Fruit fly (Drosophila melanogaster): ENCODE results near the gene CG11626.

The CG11626 gene

DNA sequence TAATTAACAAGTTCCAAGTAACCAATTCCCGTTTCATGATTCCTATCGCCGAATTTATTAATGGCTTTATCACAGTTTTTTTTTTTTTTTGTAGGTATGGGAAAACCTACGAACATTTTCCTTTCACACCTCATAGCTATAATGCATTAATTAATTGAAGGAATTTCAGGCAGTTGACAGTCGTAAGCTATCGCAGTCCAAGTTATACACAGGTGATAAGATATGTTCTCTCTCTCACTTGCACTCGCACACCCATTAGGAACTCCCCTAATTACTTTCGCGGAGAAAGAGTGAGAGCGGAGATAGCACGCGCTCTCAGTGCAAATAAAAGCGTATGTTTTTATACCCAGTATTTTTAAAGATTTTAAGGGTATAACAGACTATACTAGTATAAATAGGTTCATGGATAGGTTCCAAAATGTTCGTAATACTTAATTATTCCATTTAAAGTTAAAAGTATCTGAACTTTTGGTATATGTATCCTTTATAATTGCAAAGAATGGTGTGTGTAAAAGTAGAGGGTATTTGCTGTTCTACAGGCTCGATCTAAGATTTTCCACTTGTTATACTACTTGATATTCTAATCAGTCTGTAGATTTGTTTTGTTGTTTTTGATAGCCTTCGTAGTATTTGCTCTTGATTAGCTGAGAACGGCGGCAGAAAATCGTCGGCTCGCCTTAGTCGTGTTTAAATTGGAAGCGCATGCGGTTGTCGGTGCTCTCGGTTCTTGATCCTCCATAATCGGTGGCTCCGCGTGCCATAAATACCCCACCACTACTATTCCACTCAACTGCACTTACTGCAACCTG is 51.9 kb downstream of the CG11626 start, which contains the start of gene Dys (continued):
- TF ChIP-seq CG13775 (GFP tag; optimal IDR thresholded peaks at IDR 0.05), result peak; percentile 79
- peak; percentile 69; the same call in 2 of the 3 replicates for TF ChIP-seq C15 (GFP tag; IDR thresholded peaks at IDR 0.05)
- TF ChIP-seq grn (GFP tag; optimal IDR thresholded peaks at IDR 0.05), result peak; percentile 79
- TF ChIP-seq CG11456 (GFP tag; IDR thresholded peaks at IDR 0.05), result no peak
- no peak for TF ChIP-seq ato (GFP tag; IDR thresholded peaks at IDR 0.05; ENCODE audit: partially characterized antibody)
- peak; percentile 86 for TF ChIP-seq CG4424 (GFP tag; optimal IDR thresholded peaks at IDR 0.05)
- peak; percentile 72 for TF ChIP-seq nau (GFP tag; optimal IDR thresholded peaks at IDR 0.05)
- TF ChIP-seq B-H2 (GFP tag; optimal IDR thresholded peaks at IDR 0.05), result peak; percentile 3
- no peak for TF ChIP-seq knrl (GFP tag; IDR thresholded peaks at IDR 0.05; ENCODE audit: partially characterized antibody)
- TF ChIP-seq MESR4 (GFP tag; optimal IDR thresholded peaks at IDR 0.05), result no peak
- no peak for TF ChIP-seq Dp (GFP tag; optimal IDR thresholded peaks at IDR 0.05)
- TF ChIP-seq Ptx1 (GFP tag; IDR thresholded peaks at IDR 0.05), result peak; percentile 88
- TF ChIP-seq ind (GFP tag; optimal IDR thresholded peaks at IDR 0.05), result peak; percentile 90
- TF ChIP-seq ci (GFP tag; IDR thresholded peaks at IDR 0.05), result no peak; the same call in 2 of the 3 replicates
- peak; percentile 94 for TF ChIP-seq vvl (GFP tag; IDR thresholded peaks at IDR 0.05)
- peak; percentile 72 for TF ChIP-seq CG33557 (GFP tag; optimal IDR thresholded peaks at IDR 0.05)
- TF ChIP-seq tx (GFP tag; optimal IDR thresholded peaks at IDR 0.05), result peak; percentile 80
- peak in 1 of 2 experiments; percentile 59 for TF ChIP-seq eve (GFP tag; optimal IDR thresholded peaks at IDR 0.05)
- TF ChIP-seq Ssrp (tag; optimal IDR thresholded peaks at IDR 0.05), result peak; percentile 85
- peak; percentile 81 for TF ChIP-seq CG7556 (GFP tag; optimal IDR thresholded peaks at IDR 0.05)
- peak; percentile 84 for TF ChIP-seq CG4730 (GFP tag; IDR thresholded peaks at IDR 0.05)
- TF ChIP-seq run (tag; optimal IDR thresholded peaks at IDR 0.05), result peak; percentile 70
- peak in 1 of 3 experiments; percentile 81 for TF ChIP-seq lola (GFP tag; optimal IDR thresholded peaks at IDR 0.05)
- peak; percentile 87 for TF ChIP-seq crc (GFP tag; optimal IDR thresholded peaks at IDR 0.05)
- TF ChIP-seq NC2β (GFP tag; optimal IDR thresholded peaks at IDR 0.05), result peak; percentile 75
- TF ChIP-seq CG7786 (GFP tag; optimal IDR thresholded peaks at IDR 0.05), result peak; percentile 92
- TF ChIP-seq Vsx1 (GFP tag; optimal IDR thresholded peaks at IDR 0.05), result peak; percentile 77
- peak; percentile 54 for TF ChIP-seq CG30431 (GFP tag; optimal IDR thresholded peaks at IDR 0.05)
- TF ChIP-seq Dip3 (GFP tag; optimal IDR thresholded peaks at IDR 0.05), result peak; percentile 88
- peak; percentile 70 for TF ChIP-seq corto (GFP tag; optimal IDR thresholded peaks at IDR 0.05)
- TF ChIP-seq CG10979 (tag; optimal IDR thresholded peaks at IDR 0.05), result peak; percentile 89
- peak; percentile 93 for TF ChIP-seq CG17361 (GFP tag; IDR thresholded peaks at IDR 0.05)
- TF ChIP-seq CoRest (tag; optimal IDR thresholded peaks at IDR 0.05), result peak; percentile 91
- no peak for TF ChIP-seq chinmo (GFP tag; IDR thresholded peaks at IDR 0.05; ENCODE audit: partially characterized antibody)
- TF ChIP-seq vfl (GFP tag; optimal IDR thresholded peaks at IDR 0.05), result peak; percentile 74
- TF ChIP-seq cato (GFP tag; optimal IDR thresholded peaks at IDR 0.05; ENCODE audit: borderline replicate concordance), result peak; percentile 60
- peak; percentile 94 for TF ChIP-seq PHDP (tag; optimal IDR thresholded peaks at IDR 0.05)
- peak; percentile 72 for TF ChIP-seq Antp (GFP tag; optimal IDR thresholded peaks at IDR 0.05)
- peak; percentile 88 for TF ChIP-seq az2 (GFP tag; optimal IDR thresholded peaks at IDR 0.05)
- peak; percentile 78 for TF ChIP-seq seq (GFP tag; IDR thresholded peaks at IDR 0.05)
- peak; percentile 79 for TF ChIP-seq CG3407 (GFP tag; optimal IDR thresholded peaks at IDR 0.05)
- peak; percentile 81 for TF ChIP-seq CG2889 (GFP tag; IDR thresholded peaks at IDR 0.05)
- peak; percentile 80 for TF ChIP-seq CG14710 (tag; optimal IDR thresholded peaks at IDR 0.05)
- TF ChIP-seq vnd (GFP tag; IDR thresholded peaks at IDR 0.05; ENCODE audit: partially characterized antibody), result no peak
- no peak for TF ChIP-seq pzg (GFP tag; optimal IDR thresholded peaks at IDR 0.05)
- peak; percentile 94 for TF ChIP-seq lab (GFP tag; optimal IDR thresholded peaks at IDR 0.05)
